Worm (Caenorhabditis elegans) whole organism, L4/young adult: ENCODE results near the gene cyb-1.

Experiments used
- W03F9.2 ChIP-seq: fragments of 150-350 bp; optimal IDR thresholded peaks from 2 replicates; lab custom pipeline; 2014; ENCODE audit warnings: missing biosample characterization, missing genetic modification characterization
- dao-5 ChIP-seq: sonication (generic microtip); optimal IDR thresholded peaks from 2 replicates; lab custom pipeline; 2016; ENCODE audit warnings: missing genotype, missing genetic modification characterization, moderate library complexity, missing compliant biosample characterization

- TF ChIP-seq dao-5 (tag; lab: Kevin White, UChicago) (no peak), W03F9.2 (tag; lab: Kevin White, UChicago) (no peak)
Observed at ce11 chrIV:10778582-10778981, 43.6 kb downstream of the cyb-1 start.
